Worm (Caenorhabditis elegans) whole organism, L2 larva: ENCODE results near the gene dcr-1.

Source experiments
- C34F6.9 ChIP-seq: fragments of 150-350 bp; optimal IDR thresholded peaks from 2 replicates; lab custom pipeline; 2014; ENCODE audit warnings: missing biosample characterization, missing genetic modification characterization
- F13H6.1 ChIP-seq: sonication (generic microtip); optimal IDR thresholded peaks from 2 replicates; lab custom pipeline; 2016; ENCODE audit warnings: missing genetic modification characterization, missing compliant biosample characterization
- R02D3.7 ChIP-seq: fragments of 150-350 bp; optimal IDR thresholded peaks from 2 replicates; lab custom pipeline; 2014; ENCODE audit warnings: missing biosample characterization, missing genetic modification characterization
- Y55F3AM.14 ChIP-seq: fragments of 200-800 bp; sonication (Bioruptor generic); optimal IDR thresholded peaks from 2 replicates; lab custom pipeline; 2018; ENCODE audit warnings: mild to moderate bottlenecking, missing genetic modification characterization, missing compliant biosample characterization
- aly-2 ChIP-seq: fragments of 150-350 bp; optimal IDR thresholded peaks from 2 replicates; lab custom pipeline; 2014; ENCODE audit warnings: missing biosample characterization, missing genetic modification characterization
- ama-1 ChIP-seq: fragments of 150-350 bp; optimal IDR thresholded peaks from 2 replicates; lab custom pipeline; 2018; ENCODE audit warnings: inconsistent platforms
- blmp-1 ChIP-seq: sonication (generic microtip); optimal IDR thresholded peaks from 2 replicates; lab custom pipeline; 2017; ENCODE audit warnings: missing genetic modification characterization, mild to moderate bottlenecking, missing compliant biosample characterization, antibody characterized with exemption, moderate library complexity; ENCODE audit not compliant: insufficient read depth
- ceh-16 ChIP-seq: fragments of 150-350 bp; optimal IDR thresholded peaks from 2 replicates; lab custom pipeline; 2014; ENCODE audit warnings: missing biosample characterization, missing genetic modification characterization
- ceh-82 ChIP-seq: fragments of 150-350 bp; optimal IDR thresholded peaks from 2 replicates; lab custom pipeline; 2014; ENCODE audit warnings: missing biosample characterization, missing genetic modification characterization
- crh-2 ChIP-seq: sonication (generic microtip); optimal IDR thresholded peaks from 2 replicates; lab custom pipeline; 2017; ENCODE audit warnings: missing biosample characterization, missing genetic modification characterization
- dmd-4 ChIP-seq: sonication (generic microtip); optimal IDR thresholded peaks from 2 replicates; lab custom pipeline; 2017; ENCODE audit warnings: missing biosample characterization, missing genetic modification characterization
- egl-27 ChIP-seq: sonication (generic microtip); optimal IDR thresholded peaks from 3 replicates; lab custom pipeline; 2017; ENCODE audit warnings: missing biosample characterization, missing genetic modification reagents, missing genetic modification characterization
- elt-1 ChIP-seq: fragments of 150-350 bp; optimal IDR thresholded peaks from 2 replicates; lab custom pipeline; 2014; ENCODE audit warnings: missing biosample characterization, missing genetic modification characterization
- elt-3 ChIP-seq: sonication (generic microtip); optimal IDR thresholded peaks from 2 replicates; lab custom pipeline; 2017; ENCODE audit warnings: missing biosample characterization, missing genetic modification characterization
- fos-1 ChIP-seq: fragments of 150-350 bp; optimal IDR thresholded peaks from 2 replicates; lab custom pipeline; 2014; ENCODE audit warnings: missing biosample characterization, missing genetic modification characterization
- gmeb-1 ChIP-seq: fragments of 150-350 bp; optimal IDR thresholded peaks from 2 replicates; lab custom pipeline; 2014; ENCODE audit warnings: missing biosample characterization, missing genetic modification characterization
- lin-11 ChIP-seq: fragments of 150-350 bp; sonication (generic microtip); optimal IDR thresholded peaks from 2 replicates; lab custom pipeline; 2014; ENCODE audit warnings: missing biosample characterization, missing genetic modification characterization, inconsistent platforms, mixed read lengths
- lin-13 ChIP-seq: fragments of 150-350 bp; optimal IDR thresholded peaks from 2 replicates; lab custom pipeline; 2014; ENCODE audit warnings: missing biosample characterization, missing genetic modification reagents, missing genetic modification characterization
- lin-39 ChIP-seq: fragments of 150-350 bp; optimal IDR thresholded peaks from 2 replicates; lab custom pipeline; 2014; ENCODE audit warnings: missing biosample characterization, missing genetic modification reagents, missing genetic modification characterization
- lsy-2 ChIP-seq, 2 experiments: fragments of 150-350 bp in 1 of 2; sonication (generic microtip) in 1 of 2; optimal IDR thresholded peaks; 2 replicates each; lab custom pipeline; 2014 to 2017; ENCODE audit warnings: missing biosample characterization in 2 of 2, missing genetic modification characterization in 2 of 2
- mbf-1 ChIP-seq: sonication (generic microtip); optimal IDR thresholded peaks from 2 replicates; lab custom pipeline; 2017; ENCODE audit warnings: missing biosample characterization, missing genetic modification characterization
- mdl-1 ChIP-seq, 2 experiments: fragments of 150-350 bp in 1 of 2; sonication (generic microtip) in 1 of 2; optimal IDR thresholded peaks; 2 replicates each; lab custom pipeline; 2017; ENCODE audit warnings: missing biosample characterization in 2 of 2, missing genetic modification characterization in 2 of 2
- nhr-10 ChIP-seq: sonication (generic microtip); optimal IDR thresholded peaks from 2 replicates; lab custom pipeline; 2017; ENCODE audit warnings: missing biosample characterization, missing genetic modification characterization
- nhr-11 ChIP-seq: fragments of 150-350 bp; optimal IDR thresholded peaks from 2 replicates; lab custom pipeline; 2014; ENCODE audit warnings: missing biosample characterization, missing genetic modification characterization
- nhr-12 ChIP-seq: fragments of 150-350 bp; optimal IDR thresholded peaks from 2 replicates; lab custom pipeline; 2014; ENCODE audit warnings: missing biosample characterization, missing genetic modification characterization
- nhr-129 ChIP-seq: fragments of 150-350 bp; optimal IDR thresholded peaks from 2 replicates; lab custom pipeline; 2014; ENCODE audit warnings: missing biosample characterization, missing genetic modification characterization
- nhr-21 ChIP-seq: fragments of 150-350 bp; optimal IDR thresholded peaks from 2 replicates; lab custom pipeline; 2014; ENCODE audit warnings: missing biosample characterization, missing genetic modification characterization
- nhr-23 ChIP-seq: fragments of 150-350 bp; optimal IDR thresholded peaks from 2 replicates; lab custom pipeline; 2014; ENCODE audit warnings: missing biosample characterization, missing genetic modification reagents, missing genetic modification characterization
- nhr-237 ChIP-seq: fragments of 150-350 bp; optimal IDR thresholded peaks from 2 replicates; lab custom pipeline; 2014; ENCODE audit warnings: missing biosample characterization, missing genetic modification characterization
- nhr-25 ChIP-seq: fragments of 150-350 bp; sonication (generic microtip); optimal IDR thresholded peaks from 3 replicates; lab custom pipeline; 2014; ENCODE audit warnings: missing biosample characterization, missing genetic modification characterization
- nhr-6 ChIP-seq: fragments of 150-350 bp; optimal IDR thresholded peaks from 2 replicates; lab custom pipeline; 2014; ENCODE audit warnings: missing biosample characterization, missing genetic modification characterization
- nhr-77 ChIP-seq: fragments of 150-350 bp; optimal IDR thresholded peaks from 2 replicates; lab custom pipeline; 2014; ENCODE audit warnings: missing biosample characterization, missing genetic modification characterization
- peb-1 ChIP-seq: fragments of 150-350 bp; optimal IDR thresholded peaks from 2 replicates; lab custom pipeline; 2014; ENCODE audit warnings: missing biosample characterization, missing genetic modification characterization
- sem-4 ChIP-seq: fragments of 150-350 bp; optimal IDR thresholded peaks from 2 replicates; lab custom pipeline; 2014; ENCODE audit warnings: missing biosample characterization, missing genetic modification reagents, missing genetic modification characterization
- skn-1 ChIP-seq: sonication (generic microtip); optimal IDR thresholded peaks from 2 replicates; lab custom pipeline; 2017; ENCODE audit warnings: missing biosample characterization, missing genetic modification characterization
- sma-9 ChIP-seq, 2 experiments: fragments of 150-350 bp in 1 of 2; sonication (generic microtip) in 1 of 2; optimal IDR thresholded peaks; 2 replicates each; lab custom pipeline; 2014 to 2016; ENCODE audit warnings: missing genetic modification characterization in 2 of 2, mild to moderate bottlenecking in 1 of 2, missing biosample characterization in 1 of 2, missing compliant biosample characterization in 1 of 2, missing genetic modification reagents in 1 of 2, moderate library complexity in 1 of 2
- snpc-4 ChIP-seq: fragments of 150-350 bp; optimal IDR thresholded peaks from 2 replicates; lab custom pipeline; 2014; ENCODE audit warnings: missing biosample characterization, missing genetic modification characterization
- unc-55 ChIP-seq: fragments of 150-350 bp; sonication (generic microtip); optimal IDR thresholded peaks from 3 replicates; lab custom pipeline; 2014; ENCODE audit warnings: missing biosample characterization, missing genetic modification reagents, missing genetic modification characterization
- unc-62 ChIP-seq: fragments of 150-350 bp; optimal IDR thresholded peaks from 2 replicates; lab custom pipeline; 2014; ENCODE audit warnings: missing biosample characterization, missing genetic modification reagents, missing genetic modification characterization
- zag-1 ChIP-seq: fragments of 150-350 bp; optimal IDR thresholded peaks from 2 replicates; lab custom pipeline; 2014; ENCODE audit warnings: missing biosample characterization, missing genetic modification characterization
- ztf-1 ChIP-seq: fragments of 200-800 bp; sonication (Bioruptor generic); conservative IDR thresholded peaks from 2 replicates; pipeline ENCODE4 v1.3.6; 2022; ENCODE audit warnings: missing genetic modification characterization, missing compliant biosample characterization
- ztf-11 ChIP-seq: sonication (generic microtip); optimal IDR thresholded peaks from 2 replicates; lab custom pipeline; 2017; ENCODE audit warnings: missing biosample characterization, missing genetic modification characterization
- ztf-4 ChIP-seq: fragments of 150-350 bp; optimal IDR thresholded peaks from 2 replicates; lab custom pipeline; 2014; ENCODE audit warnings: missing biosample characterization, missing genetic modification characterization

Gene dcr-1

DNA sequence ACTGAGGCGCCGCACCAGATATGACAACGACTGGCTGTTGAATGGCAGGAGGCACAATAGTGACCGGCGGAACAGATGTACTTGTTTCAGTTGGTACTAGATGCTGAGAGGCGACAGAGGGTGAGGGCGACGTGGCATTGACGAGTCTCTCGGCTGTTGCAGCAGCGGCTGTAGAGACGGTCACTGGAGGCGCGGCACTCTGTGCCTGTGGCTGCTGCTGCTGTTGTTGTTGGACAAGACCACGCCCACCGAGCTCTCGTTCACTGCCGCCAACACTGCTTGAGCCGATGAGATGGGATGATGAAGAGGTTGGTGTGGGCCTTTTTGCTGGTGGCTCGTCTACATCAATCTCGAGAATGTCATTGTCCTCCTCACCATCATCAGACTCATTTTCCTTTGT lies 37.1 kb upstream of the dcr-1 start:
- TF ChIP-seq nhr-6 (tag; lab: Kevin White, UChicago) = no peak
- TF ChIP-seq fos-1 (tag; lab: Kevin White, UChicago) = no peak
- no peak for TF ChIP-seq skn-1
- TF ChIP-seq R02D3.7 (tag; lab: Kevin White, UChicago) = no peak
- no peak for TF ChIP-seq aly-2
- no peak for TF ChIP-seq ztf-11 (tag; lab: Kevin White, UChicago)
- TF ChIP-seq mdl-1 (tag; optimal IDR thresholded peaks at IDR 0.05; lab: Kevin White, UChicago) = no peak
- TF ChIP-seq gmeb-1 = no peak
- no peak for TF ChIP-seq nhr-25
- TF ChIP-seq sma-9 (GFP tag; optimal IDR thresholded peaks at IDR 0.05; lab: Kevin White, UChicago) = no peak
- no peak for TF ChIP-seq sma-9 (tag; optimal IDR thresholded peaks at IDR 0.05; lab: Kevin White, UChicago)
- no peak for TF ChIP-seq Y55F3AM.14 (GFP tag; lab: Kevin White, UChicago)
- TF ChIP-seq sem-4 (tag; lab: Kevin White, UChicago) = no peak
- no peak for TF ChIP-seq nhr-12
- TF ChIP-seq nhr-11 (tag; lab: Kevin White, UChicago) = no peak
- TF ChIP-seq nhr-129 (tag; lab: Kevin White, UChicago) = no peak

DNA sequence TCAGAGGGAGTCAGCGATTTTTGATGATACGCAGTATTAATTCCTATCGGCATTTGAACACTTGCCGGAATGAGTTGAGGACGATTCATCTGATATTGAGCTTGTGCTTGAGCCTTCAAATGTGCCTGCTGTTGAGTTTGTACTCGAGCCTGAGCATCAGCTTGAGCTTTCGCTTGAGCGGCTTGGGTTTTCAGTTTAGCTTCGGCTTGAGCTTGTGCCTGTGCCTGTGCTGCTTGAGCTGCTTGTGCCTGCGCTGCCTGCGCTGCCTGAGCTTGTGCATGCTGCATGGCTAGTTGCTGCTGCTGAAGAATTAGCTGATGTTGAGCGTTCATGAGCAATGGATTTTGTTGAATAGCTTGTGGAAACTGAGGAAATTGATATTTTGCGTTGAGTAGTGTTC lies 35.8 kb upstream of the dcr-1 start:
- no peak for TF ChIP-seq mdl-1 (tag; optimal IDR thresholded peaks at IDR 0.05; lab: Kevin White, UChicago)
- TF ChIP-seq skn-1 = no peak
- no peak for TF ChIP-seq sma-9 (GFP tag; optimal IDR thresholded peaks at IDR 0.05; lab: Kevin White, UChicago)
- TF ChIP-seq sma-9 (tag; optimal IDR thresholded peaks at IDR 0.05; lab: Kevin White, UChicago) = no peak
- no peak for TF ChIP-seq aly-2
- TF ChIP-seq ceh-82 (tag; lab: Kevin White, UChicago) = no peak
- TF ChIP-seq peb-1 (tag; lab: Kevin White, UChicago) = no peak
- TF ChIP-seq nhr-10 = no peak
- no peak for TF ChIP-seq sem-4 (tag; lab: Kevin White, UChicago)
- TF ChIP-seq, all 48 proteins: peak for 0

- no peak for TF ChIP-seq elt-1
- TF ChIP-seq egl-27 (tag; lab: Kevin White, UChicago) = no peak
- TF ChIP-seq F13H6.1 = no peak
- TF ChIP-seq crh-2 = no peak
- TF ChIP-seq nhr-12 = no peak
- TF ChIP-seq nhr-77 = no peak
- TF ChIP-seq ztf-1 (GFP tag; lab: Robert Waterston, UW) = no peak
- TF ChIP-seq skn-1 = no peak
- no peak for TF ChIP-seq gmeb-1
- TF ChIP-seq, all 48 proteins: peak for 0
These were observed 31.3 kb upstream of the dcr-1 start for ce11 chrIII:8111347-8111746.

ce11 chrIII:8109459-8110057 lies 29.5 kb upstream of the dcr-1 start:
- TF ChIP-seq aly-2 = no peak
- TF ChIP-seq crh-2 = peak; percentile 51
- TF ChIP-seq nhr-77 = no peak
- peak; percentile 82 for TF ChIP-seq nhr-21
- TF ChIP-seq gmeb-1 = peak; percentile 66
- TF ChIP-seq ztf-4 (tag; lab: Kevin White, UChicago) = peak; percentile 47
- no peak for TF ChIP-seq nhr-23
- TF ChIP-seq ztf-11 (tag; lab: Kevin White, UChicago) = no peak
- TF ChIP-seq R02D3.7 (tag; lab: Kevin White, UChicago) = no peak
- TF ChIP-seq lsy-2 (tag; optimal IDR thresholded peaks at IDR 0.05; lab: Kevin White, UChicago) = peak; percentile 73 to 81
- TF ChIP-seq zag-1 (tag; lab: Kevin White, UChicago) = no peak
- TF ChIP-seq nhr-237 (tag; lab: Kevin White, UChicago) = no peak
- TF ChIP-seq nhr-11 (tag; lab: Kevin White, UChicago) = no peak
- TF ChIP-seq dmd-4 = no peak
- TF ChIP-seq nhr-25 = peak; percentile 20
- peak; percentile 59 for TF ChIP-seq unc-55 (GFP tag; lab: Kevin White, UChicago)
- TF ChIP-seq mbf-1 (tag; lab: Kevin White, UChicago) = no peak
- no peak for TF ChIP-seq ama-1 (lab: Kevin White, UChicago)
- no peak for TF ChIP-seq mdl-1 (tag; optimal IDR thresholded peaks at IDR 0.05; lab: Kevin White, UChicago)
- TF ChIP-seq snpc-4 (tag; lab: Kevin White, UChicago) = peak; percentile 0
- no peak for TF ChIP-seq skn-1
- no peak for TF ChIP-seq lin-39 (tag; lab: Kevin White, UChicago)
- TF ChIP-seq nhr-6 (tag; lab: Kevin White, UChicago) = no peak
- TF ChIP-seq unc-62 (GFP tag; lab: Kevin White, UChicago) = no peak
- TF ChIP-seq sma-9 (GFP tag; optimal IDR thresholded peaks at IDR 0.05; lab: Kevin White, UChicago) = peak; percentile 66
- no peak for TF ChIP-seq sma-9 (tag; optimal IDR thresholded peaks at IDR 0.05; lab: Kevin White, UChicago)
- TF ChIP-seq nhr-10 = no peak
- peak; percentile 75 for TF ChIP-seq C34F6.9 (tag; lab: Kevin White, UChicago)
- TF ChIP-seq blmp-1 (tag; lab: Kevin White, UChicago) = no peak
- peak; percentile 48 for TF ChIP-seq sem-4 (tag; lab: Kevin White, UChicago)
- TF ChIP-seq Y55F3AM.14 (GFP tag; lab: Kevin White, UChicago) = peak; percentile 61
- peak; percentile 59 for TF ChIP-seq lin-11 (tag; lab: Kevin White, UChicago)
- TF ChIP-seq ztf-1 (GFP tag; lab: Robert Waterston, UW) = no peak
- TF ChIP-seq egl-27 (tag; lab: Kevin White, UChicago) = peak; percentile 8
- peak; percentile 84 for TF ChIP-seq nhr-129 (tag; lab: Kevin White, UChicago)
- peak; percentile 33 for TF ChIP-seq fos-1 (tag; lab: Kevin White, UChicago)
- no peak for TF ChIP-seq elt-3
- TF ChIP-seq ceh-16 (tag; lab: Kevin White, UChicago) = peak; percentile 8
- TF ChIP-seq F13H6.1 = peak; percentile 63
- peak; percentile 70 for TF ChIP-seq lin-13 (GFP tag; lab: Kevin White, UChicago)
- no peak for TF ChIP-seq ceh-82 (tag; lab: Kevin White, UChicago)
